Worm (Caenorhabditis elegans): ENCODE measurements around the gene txdc-17.
"Not testable (repeated sequence)": the region's sequence is repeated elsewhere in the genome, so short reads cannot be mapped to it uniquely, and the experiment has no call there.

ce11 chrIII:2881989-2882388, 47.5 kb downstream of the txdc-17 start, which contains the start of gene F56F11.2:
- TF ChIP-seq ahr-1 (tag; optimal IDR thresholded peaks at IDR 0.05); hlh-30 (tag; optimal IDR thresholded peaks at IDR 0.05; ENCODE audit: insufficient read depth); fkh-10 (GFP tag; optimal IDR thresholded peaks at IDR 0.05); pag-3 (tag; optimal IDR thresholded peaks at IDR 0.05; ENCODE audit: borderline replicate concordance); ceh-48 (tag; optimal IDR thresholded peaks at IDR 0.05); pha-2 (tag; optimal IDR thresholded peaks at IDR 0.05); unc-42 (tag; optimal IDR thresholded peaks at IDR 0.05); sox-4 (tag; optimal IDR thresholded peaks at IDR 0.05); ceh-22 (tag; optimal IDR thresholded peaks at IDR 0.05); hlh-8 (tag; optimal IDR thresholded peaks at IDR 0.05); ceh-24 (tag; optimal IDR thresholded peaks at IDR 0.05); rnt-1 (tag; optimal IDR thresholded peaks at IDR 0.05); unc-3 (GFP tag; conservative IDR thresholded peaks at IDR 0.05); unc-3 (tag; optimal IDR thresholded peaks at IDR 0.05): not testable (repeated sequence)
